Worm (Caenorhabditis elegans) whole organism, dauer: ENCODE results near the gene rpb-4.

Experiments
- unc-62 ChIP-seq: sonication (generic microtip); optimal IDR thresholded peaks from 2 replicates; lab custom pipeline; 2017; ENCODE audit warnings: missing biosample characterization, missing genetic modification reagents, missing genetic modification characterization

rpb-4 gene

DNA sequence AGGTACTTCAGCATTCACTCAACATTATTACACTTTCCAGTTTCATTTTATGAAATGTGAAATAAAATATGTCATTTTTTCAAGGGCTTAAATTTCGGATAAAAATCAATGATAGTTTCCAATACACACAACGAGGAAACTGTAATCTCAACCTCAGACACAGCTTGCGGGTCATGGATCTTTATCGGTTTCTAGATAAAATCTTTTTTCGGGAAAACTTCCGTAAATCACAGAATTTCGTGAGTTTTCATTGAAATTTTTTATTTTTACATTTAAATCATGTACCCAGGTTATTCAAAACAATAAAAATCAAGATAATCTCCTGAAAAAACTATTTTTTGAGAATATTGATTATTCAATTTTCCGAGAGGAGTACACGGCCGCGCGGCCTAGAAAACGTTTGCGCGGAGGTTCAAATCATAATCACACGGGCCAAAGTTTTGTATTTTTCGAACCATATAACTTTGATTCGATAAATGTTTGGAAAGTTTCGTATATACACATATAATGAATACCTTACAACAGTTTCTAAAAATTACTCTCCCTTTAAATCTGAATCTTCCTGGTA lies 23.1 kb downstream of the rpb-4 start:
- no peak for TF ChIP-seq unc-62 (GFP tag; lab: Kevin White, UChicago)

ce11 chrII:7398712-7399111 lies 24.4 kb downstream of the rpb-4 start, which contains the start of gene C07D10.1:
Gene C07D10.1 (plus strand): TSS chrII:7399012.
- TF ChIP-seq unc-62 (GFP tag; lab: Kevin White, UChicago): no peak

ce11 chrII:7402625-7403024 lies 28.3 kb downstream of the rpb-4 start, which contains the start of gene nas-7:
Gene nas-7 (minus strand): TSS chrII:7402725.
- no peak for TF ChIP-seq unc-62 (GFP tag; lab: Kevin White, UChicago)

DNA sequence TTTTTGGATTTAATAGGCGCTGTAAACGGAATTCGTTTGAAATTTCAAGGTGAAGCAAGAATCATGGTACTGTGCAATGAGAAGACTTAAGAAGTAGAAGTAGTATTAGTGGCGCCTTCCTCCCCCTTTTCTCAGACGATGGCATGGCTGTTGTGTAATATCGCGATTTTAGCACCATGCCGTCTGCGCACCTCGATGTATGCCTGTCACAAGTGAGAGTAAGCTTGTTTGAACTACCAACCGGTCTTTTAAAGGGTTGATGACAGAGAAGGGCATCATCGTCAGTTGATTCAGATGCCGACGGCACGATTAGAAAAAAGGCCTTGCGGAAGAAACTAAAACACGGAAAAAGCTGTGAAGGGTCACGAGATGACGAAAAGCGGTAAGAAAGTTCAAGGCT lies 29.7 kb downstream of the rpb-4 start:
- TF ChIP-seq unc-62 (GFP tag; lab: Kevin White, UChicago): no peak

DNA sequence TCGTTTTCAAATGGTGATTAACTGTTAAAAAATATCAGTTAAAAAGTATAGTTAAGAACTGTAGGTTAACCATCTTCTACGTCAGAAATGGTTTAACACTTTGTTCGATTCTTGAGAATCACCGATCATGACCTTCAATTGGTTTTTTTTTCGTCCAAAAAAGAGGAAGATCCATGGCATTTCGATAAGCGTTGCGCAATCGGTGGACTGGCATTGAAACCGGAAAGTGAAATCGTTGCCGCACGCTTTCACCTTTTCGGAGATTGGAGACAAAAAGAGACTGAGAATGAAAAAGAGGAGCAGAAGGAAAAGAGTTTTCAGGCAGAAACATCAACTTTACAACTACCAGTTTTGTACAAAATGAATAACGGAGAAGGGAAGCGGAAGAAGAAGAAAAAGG lies 31.0 kb downstream of the rpb-4 start:
- no peak for TF ChIP-seq unc-62 (GFP tag; lab: Kevin White, UChicago)

DNA sequence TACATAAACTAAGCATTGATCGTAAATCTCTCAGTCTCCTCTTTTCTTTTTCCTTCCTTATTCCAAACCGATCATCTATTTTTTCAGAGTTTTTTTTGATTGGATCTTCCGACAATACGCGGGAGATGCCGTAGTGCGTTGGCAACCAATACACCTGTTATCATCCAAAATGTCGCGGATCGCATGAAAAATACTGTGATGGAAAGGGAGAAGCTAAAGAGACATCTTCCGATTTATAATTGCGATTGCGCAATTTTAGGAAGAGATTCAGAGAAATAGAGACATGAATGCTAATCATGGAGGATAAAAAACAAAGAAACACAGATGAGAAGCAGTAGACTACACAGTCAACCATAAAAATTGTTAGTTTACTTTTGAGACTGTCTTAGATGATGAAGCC lies 32.1 kb downstream of the rpb-4 start:
- no peak for TF ChIP-seq unc-62 (GFP tag; lab: Kevin White, UChicago)

ce11 chrII:7408192-7408591 lies 33.9 kb downstream of the rpb-4 start, which contains the start of gene srd-55:
Gene srd-55 (plus strand): TSS chrII:7408492.
- TF ChIP-seq unc-62 (GFP tag; lab: Kevin White, UChicago): no peak

ce11 chrII:7411930-7412329 lies 37.6 kb downstream of the rpb-4 start, which contains the start of gene K02A2.5:
Gene K02A2.5 (minus strand): TSS chrII:7412030.
- TF ChIP-seq unc-62 (GFP tag; lab: Kevin White, UChicago): no peak

ce11 chrII:7413275-7413674 lies 39.0 kb downstream of the rpb-4 start:
- no peak for TF ChIP-seq unc-62 (GFP tag; lab: Kevin White, UChicago)

DNA sequence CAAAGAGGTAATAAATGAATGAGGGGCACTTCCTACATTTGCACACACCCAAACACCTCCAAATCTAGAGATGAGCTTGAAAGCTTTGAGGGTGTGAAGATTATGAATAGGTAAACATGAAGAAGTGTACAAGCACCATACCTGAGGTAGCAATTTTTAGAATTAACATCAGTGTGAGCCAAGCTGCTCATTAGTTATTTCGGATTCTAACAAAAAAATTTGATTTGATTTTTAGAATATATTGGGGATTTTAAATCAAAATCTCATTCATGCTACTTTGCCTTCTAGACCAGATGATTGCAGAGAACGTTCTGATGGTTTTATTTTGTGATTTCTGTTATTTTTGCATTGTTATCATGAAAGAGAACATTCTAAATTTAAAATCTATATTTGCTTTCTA lies 39.5 kb downstream of the rpb-4 start:
- no peak for TF ChIP-seq unc-62 (GFP tag; lab: Kevin White, UChicago)

DNA sequence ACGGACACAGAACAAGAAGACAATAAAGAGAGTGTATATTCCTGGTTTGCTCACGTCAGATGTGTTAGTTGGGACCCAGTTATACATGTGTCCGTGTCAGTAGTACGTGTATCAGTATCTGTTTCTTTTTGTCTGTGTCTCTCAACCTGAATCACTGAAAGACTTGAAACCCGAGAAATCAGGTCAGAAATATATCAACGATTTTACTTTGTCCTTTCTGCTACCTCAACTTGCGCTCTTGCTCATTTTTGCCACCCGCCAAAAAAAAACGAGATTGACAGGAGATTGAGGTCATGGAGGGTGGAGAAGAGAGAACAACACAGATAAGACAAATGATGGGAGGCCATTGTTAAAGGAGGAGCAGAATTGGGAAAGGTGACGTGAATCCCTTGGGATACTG lies 45.3 kb downstream of the rpb-4 start:
- TF ChIP-seq unc-62 (GFP tag; lab: Kevin White, UChicago): no peak

DNA sequence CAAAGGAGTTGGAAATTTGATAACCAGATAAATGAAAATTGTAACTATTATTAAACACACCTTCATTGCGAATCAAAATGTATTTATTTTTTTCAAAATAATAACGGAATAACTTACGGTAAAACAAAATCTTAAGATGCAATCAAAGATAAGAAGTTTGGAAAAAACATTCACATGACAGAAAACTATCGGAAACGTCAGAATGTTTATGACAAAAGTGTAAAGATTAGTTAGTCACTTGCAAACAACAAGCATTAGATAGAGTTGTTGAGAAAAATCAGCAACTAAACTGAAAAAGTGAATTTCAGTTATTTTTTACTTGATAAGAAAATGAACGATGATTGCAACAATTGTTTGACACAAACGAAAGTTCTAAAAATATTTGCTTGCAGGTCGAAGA lies 45.9 kb downstream of the rpb-4 start:
- TF ChIP-seq unc-62 (GFP tag; lab: Kevin White, UChicago): no peak

- no peak for TF ChIP-seq unc-62 (GFP tag; lab: Kevin White, UChicago)
Measured at ce11 chrII:7420796-7421386, 46.6 kb downstream of the rpb-4 start.
